Worm (Caenorhabditis elegans) whole organism, midembryonic: ENCODE results near the gene F53H2.1.

Experiments
- flt-1 ChIP-seq: fragments of 200-800 bp; sonication (Bioruptor generic); IDR thresholded peaks from 2 replicates; pipeline ENCODE4 v1.3.6; 2022; ENCODE audit warnings: missing genetic modification characterization, missing compliant biosample characterization
- tab-1 ChIP-seq: fragments of 200-800 bp; sonication (Bioruptor generic); IDR thresholded peaks from 2 replicates; pipeline ENCODE4 v1.3.6; 2022; ENCODE audit warnings: missing genetic modification characterization, missing compliant biosample characterization
- ztf-23 ChIP-seq: fragments of 200-800 bp; sonication (Bioruptor generic); IDR thresholded peaks from 2 replicates; pipeline ENCODE4 v1.3.6; 2022; ENCODE audit warnings: missing genetic modification reagents, missing genetic modification characterization, missing compliant biosample characterization
- ztf-29 ChIP-seq: fragments of 200-800 bp; sonication (Bioruptor generic); IDR thresholded peaks from 2 replicates; pipeline ENCODE4 v1.3.6; 2022; ENCODE audit warnings: missing genetic modification reagents, missing genetic modification characterization, missing compliant biosample characterization

ce11 chrV:20399532-20400068 lies 12.1 kb downstream of the F53H2.1 start:
- TF ChIP-seq tab-1 (GFP tag; lab: Robert Waterston, UW), result no peak
- TF ChIP-seq ztf-23 (GFP tag; lab: Robert Waterston, UW), result no peak
- TF ChIP-seq flt-1 (GFP tag; lab: Robert Waterston, UW), result no peak
- no peak for TF ChIP-seq ztf-29 (GFP tag; lab: Robert Waterston, UW)
